Worm (Caenorhabditis elegans) whole organism, young adult: ENCODE measurements around the gene F41C3.2.

ENCODE experiments used
- F33H1.4 ChIP-seq: fragments of 200-800 bp; sonication (Bioruptor generic); IDR thresholded peaks from 2 replicates; pipeline ENCODE4 v1.3.6; 2022; ENCODE audit warnings: missing genetic modification reagents, missing genetic modification characterization, missing compliant biosample characterization
- F57A8.1 ChIP-seq: fragments of 200-800 bp; sonication (Bioruptor generic); optimal IDR thresholded peaks from 2 replicates; lab custom pipeline; 2018; ENCODE audit warnings: mild to moderate bottlenecking, missing genetic modification characterization, moderate library complexity, missing compliant biosample characterization
- K11D2.4 ChIP-seq: fragments of 200-800 bp; sonication (Bioruptor generic); IDR thresholded peaks from 2 replicates; pipeline ENCODE4 v1.3.6; 2022; ENCODE audit warnings: missing genetic modification reagents, missing genetic modification characterization, missing compliant biosample characterization
- T26A5.8 ChIP-seq: sonication (generic microtip); optimal IDR thresholded peaks from 2 replicates; lab custom pipeline; 2016; ENCODE audit warnings: missing genetic modification characterization, missing compliant biosample characterization
- Y79H2A.3 ChIP-seq: fragments of 200-800 bp; sonication (Bioruptor generic); conservative IDR thresholded peaks from 2 replicates; pipeline ENCODE4 v1.3.6; 2022; ENCODE audit warnings: missing genetic modification reagents, missing genetic modification characterization, missing compliant biosample characterization
- Y95B8A.8 ChIP-seq: fragments of 200-800 bp; sonication (Bioruptor generic); IDR thresholded peaks from 2 replicates; pipeline ENCODE4 v1.3.6; 2022; ENCODE audit warnings: missing genetic modification reagents, missing genetic modification characterization, missing compliant biosample characterization
- ama-1 ChIP-seq, 3 experiments: fragments of 150-350 bp in 1 of 3; sonication (generic microtip) in 2 of 3; optimal IDR thresholded peaks; 2 replicates each; lab custom pipeline; 2014 to 2018; ENCODE audit warnings: missing biosample characterization in 2 of 3, missing genetic modification characterization in 2 of 3, missing genetic modification reagents in 2 of 3
- aptf-3 ChIP-seq: fragments of 200-800 bp; sonication (Bioruptor generic); IDR thresholded peaks from 2 replicates; pipeline ENCODE4 v1.3.6; 2022; ENCODE audit warnings: missing genetic modification characterization, missing compliant biosample characterization
- attf-5 ChIP-seq: fragments of 200-800 bp; sonication (Bioruptor generic); optimal IDR thresholded peaks from 2 replicates; lab custom pipeline; 2018; ENCODE audit warnings: mild to moderate bottlenecking, missing genetic modification characterization, missing compliant biosample characterization
- ceh-27 ChIP-seq: fragments of 200-800 bp; sonication (Bioruptor generic); optimal IDR thresholded peaks from 2 replicates; lab custom pipeline; 2018; ENCODE audit warnings: mild to moderate bottlenecking, missing genetic modification characterization, moderate library complexity, missing compliant biosample characterization
- ceh-58 ChIP-seq: fragments of 200-800 bp; sonication (Bioruptor generic); IDR thresholded peaks from 2 replicates; pipeline ENCODE4 v1.3.6; 2022; ENCODE audit warnings: missing genetic modification characterization, missing compliant biosample characterization
- ceh-79 ChIP-seq: sonication (generic microtip); optimal IDR thresholded peaks from 2 replicates; lab custom pipeline; 2017; ENCODE audit warnings: mild to moderate bottlenecking, missing genetic modification characterization, missing compliant biosample characterization
- dpl-1 ChIP-seq: fragments of 150-350 bp; optimal IDR thresholded peaks from 2 replicates; lab custom pipeline; 2014; ENCODE audit warnings: missing biosample characterization, missing genetic modification reagents, missing genetic modification characterization
- efl-1 ChIP-seq: fragments of 150-350 bp; optimal IDR thresholded peaks from 2 replicates; lab custom pipeline; 2014; ENCODE audit warnings: missing biosample characterization, missing genetic modification reagents, missing genetic modification characterization
- egl-44 ChIP-seq: fragments of 200-800 bp; sonication (Bioruptor generic); IDR thresholded peaks from 2 replicates; pipeline ENCODE4 v1.3.6; 2022; ENCODE audit warnings: missing genetic modification reagents, missing genetic modification characterization, missing compliant biosample characterization
- egrh-3 ChIP-seq: fragments of 200-800 bp; sonication (Bioruptor generic); IDR thresholded peaks from 2 replicates; pipeline ENCODE4 v1.3.6; 2022; ENCODE audit warnings: missing genetic modification reagents, missing genetic modification characterization, missing compliant biosample characterization
- ets-4 ChIP-seq: fragments of 200-800 bp; sonication (Bioruptor generic); optimal IDR thresholded peaks from 2 replicates; lab custom pipeline; 2018; ENCODE audit warnings: mild to moderate bottlenecking, missing genetic modification characterization, missing compliant biosample characterization
- hlh-26 ChIP-seq: fragments of 200-800 bp; sonication (Bioruptor generic); conservative IDR thresholded peaks from 2 replicates; pipeline ENCODE4 v1.3.6; 2022; ENCODE audit warnings: missing genetic modification reagents, missing genetic modification characterization, missing compliant biosample characterization
- hmg-1.2 ChIP-seq: fragments of 200-800 bp; sonication (Bioruptor generic); IDR thresholded peaks from 2 replicates; pipeline ENCODE4 v1.3.6; 2022; ENCODE audit warnings: missing genetic modification reagents, missing genetic modification characterization, missing compliant biosample characterization
- let-526 ChIP-seq: fragments of 200-800 bp; sonication (Bioruptor generic); IDR thresholded peaks from 2 replicates; pipeline ENCODE4 v1.3.6; 2022; ENCODE audit warnings: missing genetic modification reagents, missing genetic modification characterization, missing compliant biosample characterization
- let-607 ChIP-seq, 2 experiments: fragments of 200-800 bp in 1 of 2; sonication (Bioruptor generic) in 1 of 2; sonication (generic microtip) in 1 of 2; optimal IDR thresholded peaks; 2 replicates each; lab custom pipeline; 2016 to 2018; ENCODE audit warnings: mild to moderate bottlenecking in 2 of 2, missing compliant biosample characterization in 2 of 2, missing genetic modification characterization in 2 of 2, moderate library complexity in 2 of 2, missing genotype in 1 of 2
- lin-26 ChIP-seq: fragments of 200-800 bp; sonication (Bioruptor generic); IDR thresholded peaks from 2 replicates; pipeline ENCODE4 v1.3.6; 2022; ENCODE audit warnings: missing genetic modification reagents, missing genetic modification characterization, missing compliant biosample characterization
- lin-35 ChIP-seq, 3 experiments: fragments of 150-350 bp in 2 of 3; sonication (generic microtip) in 1 of 3; optimal IDR thresholded peaks; 2 replicates each; lab custom pipeline; 2014 to 2018; ENCODE audit warnings: missing biosample characterization in 3 of 3, missing genetic modification characterization in 3 of 3, missing genetic modification reagents in 3 of 3
- lin-40 ChIP-seq: sonication (generic microtip); optimal IDR thresholded peaks from 2 replicates; lab custom pipeline; 2016; ENCODE audit warnings: missing genetic modification characterization, mild to moderate bottlenecking, missing compliant biosample characterization, missing genotype, missing genetic modification reagents
- lin-54 ChIP-seq: fragments of 200-800 bp; sonication (Bioruptor generic); optimal IDR thresholded peaks from 2 replicates; lab custom pipeline; 2018; ENCODE audit warnings: mild to moderate bottlenecking, missing genetic modification characterization, missing compliant biosample characterization
- lsy-27 ChIP-seq: sonication (generic microtip); optimal IDR thresholded peaks from 2 replicates; lab custom pipeline; 2017; ENCODE audit warnings: missing genetic modification characterization, mild to moderate bottlenecking, missing compliant biosample characterization, antibody characterized with exemption, missing genotype, borderline replicate concordance; ENCODE audit not compliant: insufficient read depth
- madf-10 ChIP-seq: sonication (generic microtip); optimal IDR thresholded peaks from 2 replicates; lab custom pipeline; 2016; ENCODE audit warnings: mild to moderate bottlenecking, missing genetic modification characterization, missing compliant biosample characterization
- madf-6 ChIP-seq: fragments of 200-800 bp; sonication (Bioruptor generic); IDR thresholded peaks from 2 replicates; pipeline ENCODE4 v1.3.6; 2022; ENCODE audit warnings: missing genetic modification reagents, missing genetic modification characterization, missing compliant biosample characterization
- mel-28 ChIP-seq: sonication (generic microtip); optimal IDR thresholded peaks from 2 replicates; lab custom pipeline; 2016; ENCODE audit warnings: borderline replicate concordance, mild to moderate bottlenecking, missing genetic modification characterization, missing compliant biosample characterization
- nfya-1 ChIP-seq: sonication (generic microtip); optimal IDR thresholded peaks from 2 replicates; lab custom pipeline; 2017; ENCODE audit warnings: antibody characterized with exemption, missing compliant biosample characterization, missing genetic modification characterization, borderline replicate concordance; ENCODE audit not compliant: insufficient read depth
- nhr-80 ChIP-seq: sonication (generic microtip); optimal IDR thresholded peaks from 2 replicates; lab custom pipeline; 2016; ENCODE audit warnings: missing genetic modification characterization, missing compliant biosample characterization
- nhr-90 ChIP-seq: sonication (generic microtip); optimal IDR thresholded peaks from 2 replicates; lab custom pipeline; 2016; ENCODE audit warnings: missing genotype, mild to moderate bottlenecking, missing genetic modification characterization, missing compliant biosample characterization
- pha-4 ChIP-seq: fragments of 150-350 bp; sonication (generic microtip); optimal IDR thresholded peaks from 2 replicates; lab custom pipeline; 2014; ENCODE audit warnings: missing biosample characterization, missing genetic modification reagents, missing genetic modification characterization
- rpc-1 ChIP-seq, 2 experiments: fragments of 150-350 bp in 1 of 2; sonication (generic microtip) in 1 of 2; optimal IDR thresholded peaks; 2 replicates each; lab custom pipeline; 2014 to 2018; ENCODE audit warnings: missing biosample characterization in 1 of 2, missing genetic modification characterization in 1 of 2, missing genetic modification reagents in 1 of 2, missing genotype in 1 of 2
- snpc-1.1 ChIP-seq: sonication (generic microtip); optimal IDR thresholded peaks from 2 replicates; lab custom pipeline; 2017; ENCODE audit warnings: missing genetic modification characterization, mild to moderate bottlenecking, missing compliant biosample characterization, antibody characterized with exemption, moderate library complexity, missing genotype, missing genetic modification reagents; ENCODE audit not compliant: insufficient read depth
- tbp1 ChIP-seq: fragments of 200-800 bp; sonication (Bioruptor generic); optimal IDR thresholded peaks from 2 replicates; lab custom pipeline; 2018; ENCODE audit warnings: mild to moderate bottlenecking, missing genetic modification characterization, missing compliant biosample characterization
- tbx-9 ChIP-seq: sonication (generic microtip); optimal IDR thresholded peaks from 2 replicates; lab custom pipeline; 2016; ENCODE audit warnings: borderline replicate concordance, missing genetic modification characterization, inconsistent platforms, missing compliant biosample characterization
- tlf-1 ChIP-seq: fragments of 200-800 bp; sonication (Bioruptor generic); optimal IDR thresholded peaks from 2 replicates; lab custom pipeline; 2018; ENCODE audit warnings: mild to moderate bottlenecking, missing genetic modification characterization, missing compliant biosample characterization
- unc-130 ChIP-seq: sonication (generic microtip); optimal IDR thresholded peaks from 2 replicates; lab custom pipeline; 2016; ENCODE audit warnings: missing genetic modification reagents, missing genetic modification characterization, missing compliant biosample characterization
- unc-62 ChIP-seq: fragments of 150-350 bp; optimal IDR thresholded peaks from 2 replicates; lab custom pipeline; 2014; ENCODE audit warnings: missing biosample characterization, missing genetic modification reagents, missing genetic modification characterization
- xnd-1 ChIP-seq: sonication (generic microtip); optimal IDR thresholded peaks from 2 replicates; lab custom pipeline; 2016; ENCODE audit warnings: missing genotype, missing genetic modification reagents, missing genetic modification characterization, missing compliant biosample characterization

F41C3.2 gene

ce11 chrII:4726750-4727384, 22.9 kb upstream of the F41C3.2 start:
- TF ChIP-seq dpl-1, result peak; percentile 33
- peak; percentile 76 for TF ChIP-seq efl-1 (GFP tag; lab: Kevin White, UChicago)
- TF ChIP-seq tbp1, result no peak
- peak in 1 of 3 experiments; percentile 12 for TF ChIP-seq lin-35 (GFP tag; optimal IDR thresholded peaks at IDR 0.05; lab: Kevin White, UChicago)
- TF ChIP-seq Y95B8A.8 (GFP tag; lab: Robert Waterston, UW), result no peak
- TF ChIP-seq ama-1 (optimal IDR thresholded peaks at IDR 0.05; lab: Kevin White, UChicago), result peak; percentile 18
- TF ChIP-seq ama-1 (GFP tag; optimal IDR thresholded peaks at IDR 0.05; lab: Kevin White, UChicago), result no peak
- TF ChIP-seq unc-130 (GFP tag; lab: Kevin White, UChicago), result peak; percentile 3
- peak; percentile 86; the same call in 1 of the 2 replicates for TF ChIP-seq madf-6 (GFP tag; lab: Robert Waterston, UW)
- no peak for TF ChIP-seq snpc-1.1

- TF ChIP-seq xnd-1 (tag; lab: Kevin White, UChicago) (no peak), nfya-1 (tag; lab: Kevin White, UChicago) (no peak), let-526 (GFP tag; lab: Robert Waterston, UW) (no peak), T26A5.8 (tag; lab: Kevin White, UChicago) (no peak), egl-44 (GFP tag; lab: Robert Waterston, UW) (no peak), mel-28 (no peak), ceh-79 (tag; lab: Kevin White, UChicago) (no peak), egrh-3 (GFP tag; lab: Robert Waterston, UW) (no peak), lin-26 (GFP tag; lab: Robert Waterston, UW) (no peak), unc-62 (no peak), ama-1 (optimal IDR thresholded peaks at IDR 0.05; lab: Kevin White, UChicago) (no peak), ama-1 (GFP tag; optimal IDR thresholded peaks at IDR 0.05; lab: Kevin White, UChicago) (no peak), F57A8.1 (GFP tag; lab: Kevin White, UChicago) (no peak)
- TF ChIP-seq, all 124 proteins: peak for 0
These were observed 22.0 kb upstream of the F41C3.2 start, which contains the start of gene ttr-41 for ce11 chrII:4727769-4728168. TSS of gene ttr-41 (minus strand) at chrII:4727869.

- TF ChIP-seq rpc-1 (optimal IDR thresholded peaks at IDR 0.05; lab: Kevin White, UChicago) (no peak), rpc-1 (tag; optimal IDR thresholded peaks at IDR 0.05; lab: Kevin White, UChicago) (no peak), attf-5 (GFP tag; lab: Kevin White, UChicago) (peak; percentile 17), let-607 (tag; optimal IDR thresholded peaks at IDR 0.05; lab: Kevin White, UChicago) (peak in 1 of 2 experiments; percentile 54), tbp1 (peak; percentile 19), tlf-1 (GFP tag; lab: Kevin White, UChicago) (peak; percentile 8), hmg-1.2 (GFP tag; lab: Robert Waterston, UW) (peak; percentile 53; the same call in 1 of the 2 replicates), lin-40 (tag; lab: Kevin White, UChicago) (peak; percentile 27), lin-54 (no peak), pha-4 (peak; percentile 40), ceh-27 (GFP tag; lab: Kevin White, UChicago) (no peak), ets-4 (GFP tag; lab: Kevin White, UChicago) (peak; percentile 50), nhr-80 (tag; lab: Kevin White, UChicago) (peak; percentile 94)
These were observed 21.1 kb upstream of the F41C3.2 start for ce11 chrII:4728687-4729086.

- TF ChIP-seq F57A8.1 (GFP tag; lab: Kevin White, UChicago), result no peak
- TF ChIP-seq hmg-1.2 (GFP tag; lab: Robert Waterston, UW), result no peak
- no peak for TF ChIP-seq aptf-3 (GFP tag; lab: Robert Waterston, UW)
- no peak for TF ChIP-seq unc-130 (GFP tag; lab: Kevin White, UChicago)
- TF ChIP-seq madf-6 (GFP tag; lab: Robert Waterston, UW), result no peak
- TF ChIP-seq ceh-58, result no peak
- TF ChIP-seq Y79H2A.3, result no peak
- TF ChIP-seq tbx-9 (tag; lab: Kevin White, UChicago), result no peak
- no peak for TF ChIP-seq hlh-26 (GFP tag; lab: Robert Waterston, UW)
- no peak for TF ChIP-seq madf-10 (tag; lab: Kevin White, UChicago)
- no peak for TF ChIP-seq K11D2.4 (GFP tag; lab: Robert Waterston, UW)
- no peak for TF ChIP-seq lsy-27 (tag; lab: Kevin White, UChicago)
- no peak for TF ChIP-seq lin-40 (tag; lab: Kevin White, UChicago)
- TF ChIP-seq F33H1.4, result no peak
- no peak for TF ChIP-seq nhr-90 (tag; lab: Kevin White, UChicago)
These were observed 20.0 kb upstream of the F41C3.2 start, which contains the start of gene F41C3.7 for ce11 chrII:4729733-4730132. TSS of gene F41C3.7 (plus strand) at chrII:4730033.
